Fruit fly (Drosophila melanogaster): Measurements from ENCODE around the gene CG32148.

DNA sequence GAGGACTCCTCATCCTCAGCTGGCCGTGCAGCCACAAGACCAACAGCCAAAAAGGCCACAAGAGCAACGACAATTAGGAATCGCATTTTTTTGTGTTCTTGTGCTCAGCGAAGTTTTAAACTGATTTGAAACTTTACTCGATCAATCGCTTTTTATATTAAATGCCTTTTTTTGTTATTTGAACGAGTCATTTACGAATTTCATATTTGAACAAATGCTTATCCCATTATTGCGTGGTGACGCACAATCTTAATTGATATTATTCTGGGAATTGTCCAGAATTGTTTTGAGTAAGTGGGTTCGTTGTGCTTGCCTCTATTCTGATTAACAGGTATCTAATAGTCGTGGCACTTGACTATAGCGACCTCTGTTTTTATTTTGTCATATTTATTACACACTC is 29.1 kb downstream of the CG32148 start, which contains the start of gene CG13461:
- TF ChIP-seq Hr78 (GFP tag; optimal IDR thresholded peaks at IDR 0.05) (no peak), dl (GFP tag; optimal IDR thresholded peaks at IDR 0.05; ENCODE audit: insufficient read depth in 1 of 2, partially characterized antibody in 2 of 2) (no peak), usp (GFP tag; optimal IDR thresholded peaks at IDR 0.05) (no peak), Vsx2 (GFP tag; optimal IDR thresholded peaks at IDR 0.05; ENCODE audit: partially characterized antibody) (no peak), Myc (optimal IDR thresholded peaks at IDR 0.05) (no peak)

All from whole organism, wandering third instar larva.